Worm (Caenorhabditis elegans) whole organism, L3 larva: Measurements from ENCODE around the gene H09F14.1.

Experiments used
- aly-2 ChIP-seq: fragments of 150-350 bp; optimal IDR thresholded peaks from 2 replicates; lab custom pipeline; 2014; ENCODE audit warnings: missing biosample characterization, missing genetic modification characterization
- daf-12 ChIP-seq: fragments of 150-350 bp; optimal IDR thresholded peaks from 2 replicates; lab custom pipeline; 2014; ENCODE audit warnings: missing biosample characterization, missing genetic modification reagents, missing genetic modification characterization
- mdl-1 ChIP-seq: fragments of 150-350 bp; optimal IDR thresholded peaks from 2 replicates; lab custom pipeline; 2014; ENCODE audit warnings: missing biosample characterization, missing genetic modification characterization
- nhr-28 ChIP-seq: fragments of 150-350 bp; optimal IDR thresholded peaks from 2 replicates; lab custom pipeline; 2014; ENCODE audit warnings: missing biosample characterization, missing genetic modification characterization
- nhr-67 ChIP-seq: fragments of 150-350 bp; optimal IDR thresholded peaks from 2 replicates; lab custom pipeline; 2014; ENCODE audit warnings: missing biosample characterization, missing genetic modification characterization
- tbx-2 ChIP-seq: sonication (generic microtip); optimal IDR thresholded peaks from 2 replicates; lab custom pipeline; 2016; ENCODE audit warnings: mild to moderate bottlenecking, missing genetic modification characterization, missing compliant biosample characterization

ce11 chrV:10562817-10563216 lies 52.6 kb downstream of the H09F14.1 start:
- TF ChIP-seq mdl-1 (tag; lab: Kevin White, UChicago), result no peak
- TF ChIP-seq tbx-2, result no peak
- no peak for TF ChIP-seq nhr-67 (tag; lab: Kevin White, UChicago)
- no peak for TF ChIP-seq daf-12 (tag; lab: Kevin White, UChicago)
- no peak for TF ChIP-seq aly-2
- TF ChIP-seq nhr-28 (tag; lab: Kevin White, UChicago), result no peak
